Worm (Caenorhabditis elegans): ENCODE data around the gene nxf-2.

- TF ChIP-seq nhr-23 (tag; optimal IDR thresholded peaks at IDR 0.05) (no peak), dmd-4 (tag; optimal IDR thresholded peaks at IDR 0.05) (no peak)
Measured at ce11 chrV:14396123-14396669, 21.4 kb downstream of the nxf-2 start.

All from whole organism, L2 larva.